Fruit fly (Drosophila melanogaster) Kc167 (cell line): Measurements from ENCODE around the gene Zdhhc8.

Experiments
- Myc ChIP-seq: fragments of >200 bp; optimal IDR thresholded peaks from 2 replicates; lab custom pipeline; 2017; ENCODE audit warnings: missing external identifiers
- Sin3A ChIP-seq: fragments of >200 bp; optimal IDR thresholded peaks from 2 replicates; lab custom pipeline; 2018; ENCODE audit warnings: missing external identifiers
- h ChIP-seq: fragments of >200 bp; optimal IDR thresholded peaks from 3 replicates; lab custom pipeline; 2018; ENCODE audit warnings: missing external identifiers
- insv ChIP-seq: fragments of >200 bp; optimal IDR thresholded peaks from 3 replicates; lab custom pipeline; 2018; ENCODE audit warnings: missing external identifiers
- psq ChIP-seq: fragments of >200 bp; optimal IDR thresholded peaks from 2 replicates; lab custom pipeline; 2017; ENCODE audit warnings: missing external identifiers
- ttk ChIP-seq: sonication (Bioruptor generic); optimal IDR thresholded peaks from 2 replicates; lab custom pipeline; 2017; ENCODE audit warnings: missing external identifiers

Gene Zdhhc8

dm6 chrX:9347767-9348166, 8.3 kb downstream of the Zdhhc8 start:
- TF ChIP-seq h (lab: Kevin White, UChicago) (no peak), Myc (lab: Kevin White, UChicago) (no peak), Sin3A (lab: Kevin White, UChicago) (no peak), insv (lab: Kevin White, UChicago) (no peak), psq (lab: Kevin White, UChicago) (no peak), ttk (no peak)

dm6 chrX:9345522-9345921, 10.5 kb downstream of the Zdhhc8 start:
- TF ChIP-seq insv (lab: Kevin White, UChicago) (no peak), h (lab: Kevin White, UChicago) (no peak), psq (lab: Kevin White, UChicago) (no peak), Sin3A (lab: Kevin White, UChicago) (no peak), ttk (no peak), Myc (lab: Kevin White, UChicago) (no peak)

dm6 chrX:9344482-9345106, 11.4 kb downstream of the Zdhhc8 start:
- TF ChIP-seq insv (lab: Kevin White, UChicago), result no peak
- TF ChIP-seq psq (lab: Kevin White, UChicago), result no peak
- no peak for TF ChIP-seq ttk
- TF ChIP-seq Sin3A (lab: Kevin White, UChicago), result no peak
- TF ChIP-seq h (lab: Kevin White, UChicago), result no peak
- TF ChIP-seq Myc (lab: Kevin White, UChicago), result no peak

dm6 chrX:9343480-9344477, 12.2 kb downstream of the Zdhhc8 start:
- TF ChIP-seq h (lab: Kevin White, UChicago), result no peak
- no peak for TF ChIP-seq Myc (lab: Kevin White, UChicago)
- TF ChIP-seq Sin3A (lab: Kevin White, UChicago), result no peak
- no peak for TF ChIP-seq psq (lab: Kevin White, UChicago)
- TF ChIP-seq insv (lab: Kevin White, UChicago), result no peak
- TF ChIP-seq ttk, result no peak

dm6 chrX:9332208-9332607, 23.8 kb downstream of the Zdhhc8 start:
- TF ChIP-seq insv (lab: Kevin White, UChicago) (no peak), h (lab: Kevin White, UChicago) (no peak), Sin3A (lab: Kevin White, UChicago) (no peak), Myc (lab: Kevin White, UChicago) (no peak), ttk (no peak), psq (lab: Kevin White, UChicago) (no peak)

- TF ChIP-seq Sin3A (lab: Kevin White, UChicago) (no peak), h (lab: Kevin White, UChicago) (no peak), insv (lab: Kevin White, UChicago) (no peak), psq (lab: Kevin White, UChicago) (no peak), Myc (lab: Kevin White, UChicago) (no peak), ttk (no peak)
These were observed 25.6 kb downstream of the Zdhhc8 start, which contains the start of gene CG34450 for dm6 chrX:9330387-9330786. Gene CG34450 (minus strand): TSS chrX:9330487.

- no peak for TF ChIP-seq h (lab: Kevin White, UChicago)
- no peak for TF ChIP-seq Sin3A (lab: Kevin White, UChicago)
- TF ChIP-seq insv (lab: Kevin White, UChicago), result no peak
- TF ChIP-seq ttk, result no peak
- no peak for TF ChIP-seq Myc (lab: Kevin White, UChicago)
- no peak for TF ChIP-seq psq (lab: Kevin White, UChicago)
These were observed 36.9 kb downstream of the Zdhhc8 start, which contains the start of the genes c12.1 and c12.2 for dm6 chrX:9319140-9319539. Gene c12.1 (minus strand): TSS chrX:9319223. Gene c12.2 (plus strand): TSS chrX:9319359.

dm6 chrX:9317100-9317499, 38.9 kb downstream of the Zdhhc8 start:
- TF ChIP-seq Myc (lab: Kevin White, UChicago) (no peak), ttk (no peak), h (lab: Kevin White, UChicago) (no peak), Sin3A (lab: Kevin White, UChicago) (no peak)

- TF ChIP-seq psq (lab: Kevin White, UChicago) (no peak), h (lab: Kevin White, UChicago) (no peak), Sin3A (lab: Kevin White, UChicago) (no peak)
These were observed 45.9 kb downstream of the Zdhhc8 start for dm6 chrX:9309959-9310658.

dm6 chrX:9305735-9306134, 50.3 kb downstream of the Zdhhc8 start:
- TF ChIP-seq ttk, result no peak
- TF ChIP-seq h (lab: Kevin White, UChicago), result no peak
- no peak for TF ChIP-seq insv (lab: Kevin White, UChicago)
- no peak for TF ChIP-seq psq (lab: Kevin White, UChicago)
- TF ChIP-seq Sin3A (lab: Kevin White, UChicago), result no peak
- TF ChIP-seq Myc (lab: Kevin White, UChicago), result no peak
